Worm (Caenorhabditis elegans) whole organism, young adult: ENCODE results near the gene Y4C6A.4.

Experiments used
- B0019.2 ChIP-seq: fragments of 200-800 bp; sonication (Bioruptor generic); conservative IDR thresholded peaks from 2 replicates; pipeline ENCODE4 v1.3.6; 2022; ENCODE audit warnings: missing genetic modification reagents, missing genetic modification characterization, missing compliant biosample characterization
- B0035.1 ChIP-seq: sonication (generic microtip); optimal IDR thresholded peaks from 2 replicates; lab custom pipeline; 2016; ENCODE audit warnings: missing genetic modification characterization, mild to moderate bottlenecking, missing compliant biosample characterization, missing genotype, missing genetic modification reagents
- B0261.1 ChIP-seq: sonication (generic microtip); optimal IDR thresholded peaks from 2 replicates; lab custom pipeline; 2016; ENCODE audit warnings: mild to moderate bottlenecking, missing genetic modification characterization, moderate library complexity, missing compliant biosample characterization
- B0336.3 ChIP-seq: fragments of 200-800 bp; sonication (Bioruptor generic); IDR thresholded peaks from 2 replicates; pipeline ENCODE4 v1.3.6; 2022; ENCODE audit warnings: missing genetic modification characterization, missing compliant biosample characterization
- C17E4.6 ChIP-seq: fragments of 200-800 bp; sonication (Bioruptor generic); IDR thresholded peaks from 2 replicates; pipeline ENCODE4 v1.3.6; 2022; ENCODE audit warnings: missing genetic modification reagents, missing genetic modification characterization, missing compliant biosample characterization
- D2030.7 ChIP-seq: fragments of 200-800 bp; sonication (Bioruptor generic); IDR thresholded peaks from 2 replicates; pipeline ENCODE4 v1.3.6; 2022; ENCODE audit warnings: missing genetic modification reagents, missing genetic modification characterization, missing compliant biosample characterization
- F33H1.4 ChIP-seq: fragments of 200-800 bp; sonication (Bioruptor generic); IDR thresholded peaks from 2 replicates; pipeline ENCODE4 v1.3.6; 2022; ENCODE audit warnings: missing genetic modification reagents, missing genetic modification characterization, missing compliant biosample characterization
- F39B2.1 ChIP-seq: fragments of 200-800 bp; sonication (Bioruptor generic); IDR thresholded peaks from 2 replicates; pipeline ENCODE4 v1.3.6; 2022; ENCODE audit warnings: missing genetic modification reagents, missing genetic modification characterization, missing compliant biosample characterization
- F55B11.4 ChIP-seq: sonication (generic microtip); optimal IDR thresholded peaks from 2 replicates; lab custom pipeline; 2016; ENCODE audit warnings: missing compliant biosample characterization, missing genetic modification characterization, borderline replicate concordance; ENCODE audit not compliant: insufficient read depth
- F57A8.1 ChIP-seq: fragments of 200-800 bp; sonication (Bioruptor generic); optimal IDR thresholded peaks from 2 replicates; lab custom pipeline; 2018; ENCODE audit warnings: mild to moderate bottlenecking, missing genetic modification characterization, moderate library complexity, missing compliant biosample characterization
- F57C9.4 ChIP-seq: sonication (generic microtip); optimal IDR thresholded peaks from 2 replicates; lab custom pipeline; 2017; ENCODE audit warnings: mild to moderate bottlenecking, missing genetic modification characterization, missing compliant biosample characterization
- T07F8.4 ChIP-seq: sonication (generic microtip); optimal IDR thresholded peaks from 2 replicates; lab custom pipeline; 2016; ENCODE audit warnings: mild to moderate bottlenecking, missing genetic modification characterization, moderate library complexity, missing compliant biosample characterization
- Y53F4B.3 ChIP-seq: fragments of 200-800 bp; sonication (Bioruptor generic); IDR thresholded peaks from 2 replicates; pipeline ENCODE4 v1.3.6; 2022; ENCODE audit warnings: missing genetic modification reagents, missing genetic modification characterization, missing compliant biosample characterization
- Y79H2A.3 ChIP-seq: fragments of 200-800 bp; sonication (Bioruptor generic); conservative IDR thresholded peaks from 2 replicates; pipeline ENCODE4 v1.3.6; 2022; ENCODE audit warnings: missing genetic modification reagents, missing genetic modification characterization, missing compliant biosample characterization
- ZK185.1 ChIP-seq: sonication (generic microtip); optimal IDR thresholded peaks from 2 replicates; lab custom pipeline; 2016; ENCODE audit warnings: mild to moderate bottlenecking, missing genetic modification characterization, missing compliant biosample characterization; ENCODE audit not compliant: poor library complexity, severe bottlenecking
- attf-5 ChIP-seq: fragments of 200-800 bp; sonication (Bioruptor generic); optimal IDR thresholded peaks from 2 replicates; lab custom pipeline; 2018; ENCODE audit warnings: mild to moderate bottlenecking, missing genetic modification characterization, missing compliant biosample characterization
- bed-1 ChIP-seq: fragments of 200-800 bp; sonication (Bioruptor generic); IDR thresholded peaks from 2 replicates; pipeline ENCODE4 v1.3.6; 2022; ENCODE audit warnings: missing genetic modification reagents, missing genetic modification characterization, missing compliant biosample characterization
- ccch-3 ChIP-seq: fragments of 200-800 bp; sonication (Bioruptor generic); optimal IDR thresholded peaks from 2 replicates; lab custom pipeline; 2018; ENCODE audit warnings: mild to moderate bottlenecking, missing genetic modification characterization, missing compliant biosample characterization
- ceh-58 ChIP-seq: fragments of 200-800 bp; sonication (Bioruptor generic); IDR thresholded peaks from 2 replicates; pipeline ENCODE4 v1.3.6; 2022; ENCODE audit warnings: missing genetic modification characterization, missing compliant biosample characterization
- ceh-79 ChIP-seq: sonication (generic microtip); optimal IDR thresholded peaks from 2 replicates; lab custom pipeline; 2017; ENCODE audit warnings: mild to moderate bottlenecking, missing genetic modification characterization, missing compliant biosample characterization
- chd-7 ChIP-seq: sonication (generic microtip); optimal IDR thresholded peaks from 2 replicates; lab custom pipeline; 2016; ENCODE audit warnings: mild to moderate bottlenecking, missing genetic modification characterization, moderate library complexity, missing compliant biosample characterization
- dox-1 ChIP-seq: fragments of 200-800 bp; sonication (Bioruptor generic); IDR thresholded peaks from 2 replicates; pipeline ENCODE4 v1.3.6; 2022; ENCODE audit warnings: missing genetic modification reagents, missing genetic modification characterization, missing compliant biosample characterization
- dpff-1 ChIP-seq: sonication (generic microtip); optimal IDR thresholded peaks from 2 replicates; lab custom pipeline; 2017; ENCODE audit warnings: mild to moderate bottlenecking, missing genetic modification characterization, missing compliant biosample characterization
- efl-1 ChIP-seq: fragments of 150-350 bp; optimal IDR thresholded peaks from 2 replicates; lab custom pipeline; 2014; ENCODE audit warnings: missing biosample characterization, missing genetic modification reagents, missing genetic modification characterization
- egl-18 ChIP-seq: fragments of 200-800 bp; sonication (Bioruptor generic); IDR thresholded peaks from 2 replicates; pipeline ENCODE4 v1.3.6; 2022; ENCODE audit warnings: missing genetic modification reagents, missing genetic modification characterization, missing compliant biosample characterization
- ets-4 ChIP-seq: fragments of 200-800 bp; sonication (Bioruptor generic); optimal IDR thresholded peaks from 2 replicates; lab custom pipeline; 2018; ENCODE audit warnings: mild to moderate bottlenecking, missing genetic modification characterization, missing compliant biosample characterization
- fkh-3 ChIP-seq: sonication (generic microtip); optimal IDR thresholded peaks from 2 replicates; lab custom pipeline; 2016; ENCODE audit warnings: mild to moderate bottlenecking, missing genetic modification characterization, missing compliant biosample characterization
- hmg-1.2 ChIP-seq: fragments of 200-800 bp; sonication (Bioruptor generic); IDR thresholded peaks from 2 replicates; pipeline ENCODE4 v1.3.6; 2022; ENCODE audit warnings: missing genetic modification reagents, missing genetic modification characterization, missing compliant biosample characterization
- hsf-1 ChIP-seq: fragments of 200-800 bp; sonication (Bioruptor generic); IDR thresholded peaks from 2 replicates; pipeline ENCODE4 v1.3.6; 2022; ENCODE audit warnings: missing genetic modification reagents, missing genetic modification characterization, missing compliant biosample characterization
- let-607 ChIP-seq, 2 experiments: fragments of 200-800 bp in 1 of 2; sonication (Bioruptor generic) in 1 of 2; sonication (generic microtip) in 1 of 2; optimal IDR thresholded peaks; 2 replicates each; lab custom pipeline; 2016 to 2018; ENCODE audit warnings: mild to moderate bottlenecking in 2 of 2, missing compliant biosample characterization in 2 of 2, missing genetic modification characterization in 2 of 2, moderate library complexity in 2 of 2, missing genotype in 1 of 2
- lin-35 ChIP-seq, 3 experiments: fragments of 150-350 bp in 2 of 3; sonication (generic microtip) in 1 of 3; optimal IDR thresholded peaks; 2 replicates each; lab custom pipeline; 2014 to 2018; ENCODE audit warnings: missing biosample characterization in 3 of 3, missing genetic modification characterization in 3 of 3, missing genetic modification reagents in 3 of 3
- mes-4 ChIP-seq: sonication (generic microtip); optimal IDR thresholded peaks from 2 replicates; lab custom pipeline; 2016; ENCODE audit warnings: missing genotype, missing genetic modification characterization, missing compliant biosample characterization
- nhr-179 ChIP-seq: sonication (generic microtip); optimal IDR thresholded peaks from 2 replicates; lab custom pipeline; 2016; ENCODE audit warnings: mild to moderate bottlenecking, missing genetic modification characterization, missing compliant biosample characterization
- pha-4 ChIP-seq: fragments of 150-350 bp; sonication (generic microtip); optimal IDR thresholded peaks from 2 replicates; lab custom pipeline; 2014; ENCODE audit warnings: missing biosample characterization, missing genetic modification reagents, missing genetic modification characterization
- rcor-1 ChIP-seq: fragments of 200-800 bp; sonication (Bioruptor generic); IDR thresholded peaks from 2 replicates; pipeline ENCODE4 v1.3.6; 2022; ENCODE audit warnings: missing genetic modification reagents, missing genetic modification characterization, missing compliant biosample characterization
- sea-2 ChIP-seq: fragments of 200-800 bp; sonication (Bioruptor generic); IDR thresholded peaks from 2 replicates; pipeline ENCODE4 v1.3.6; 2022; ENCODE audit warnings: missing genetic modification characterization, missing compliant biosample characterization
- unc-130 ChIP-seq: sonication (generic microtip); optimal IDR thresholded peaks from 2 replicates; lab custom pipeline; 2016; ENCODE audit warnings: missing genetic modification reagents, missing genetic modification characterization, missing compliant biosample characterization
- xnd-1 ChIP-seq: sonication (generic microtip); optimal IDR thresholded peaks from 2 replicates; lab custom pipeline; 2016; ENCODE audit warnings: missing genotype, missing genetic modification reagents, missing genetic modification characterization, missing compliant biosample characterization
- zfh-2 ChIP-seq: fragments of 200-800 bp; sonication (Bioruptor generic); conservative IDR thresholded peaks from 2 replicates; pipeline ENCODE4 v1.3.6; 2022; ENCODE audit warnings: missing genetic modification reagents, missing genetic modification characterization, missing compliant biosample characterization
- ztf-25 ChIP-seq: fragments of 200-800 bp; sonication (Bioruptor generic); IDR thresholded peaks from 2 replicates; pipeline ENCODE4 v1.3.6; 2022; ENCODE audit warnings: missing genetic modification reagents, missing genetic modification characterization, missing compliant biosample characterization
- ztf-26 ChIP-seq: sonication (generic microtip); optimal IDR thresholded peaks from 2 replicates; lab custom pipeline; 2017; ENCODE audit warnings: missing genetic modification characterization, missing compliant biosample characterization
- ztf-28 ChIP-seq: fragments of 200-800 bp; sonication (Bioruptor generic); IDR thresholded peaks from 2 replicates; pipeline ENCODE4 v1.3.6; 2022; ENCODE audit warnings: missing genetic modification reagents, missing genetic modification characterization, missing compliant biosample characterization

Gene Y4C6A.4

DNA sequence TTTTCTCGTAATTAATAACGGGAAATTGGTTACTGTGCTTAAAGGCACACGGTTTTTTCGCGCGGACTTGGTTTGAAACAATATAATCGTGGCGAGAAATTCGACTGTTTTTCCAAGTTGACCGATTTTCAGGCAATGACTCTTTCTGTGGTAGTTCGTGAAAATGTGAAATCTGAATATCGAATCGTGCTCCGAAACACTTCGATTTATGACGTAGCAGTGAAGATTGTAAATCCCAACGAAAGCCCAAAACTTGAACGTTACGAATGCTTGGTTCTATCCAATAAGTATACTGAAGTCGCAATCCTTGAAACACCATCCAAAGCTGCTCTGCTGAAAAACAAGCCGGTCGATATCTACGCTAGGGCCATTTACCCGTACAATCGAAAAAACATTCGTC is 41.3 kb downstream of the Y4C6A.4 start:
- TF ChIP-seq C17E4.6 (no peak), nhr-179 (tag; lab: Kevin White, UChicago) (no peak), Y79H2A.3 (GFP tag; lab: Robert Waterston, UW) (no peak), egl-18 (GFP tag; lab: Robert Waterston, UW) (no peak), F33H1.4 (no peak), F55B11.4 (tag; lab: Kevin White, UChicago) (no peak), pha-4 (no peak), ceh-58 (no peak), hsf-1 (GFP tag; lab: Robert Waterston, UW) (no peak), ceh-79 (tag; lab: Kevin White, UChicago) (no peak), hmg-1.2 (GFP tag; lab: Robert Waterston, UW) (no peak), F39B2.1 (GFP tag; lab: Robert Waterston, UW) (no peak), ztf-26 (tag; lab: Kevin White, UChicago) (no peak), B0019.2 (no peak), let-607 (tag; optimal IDR thresholded peaks at IDR 0.05; lab: Kevin White, UChicago) (no peak), unc-130 (GFP tag; lab: Kevin White, UChicago) (no peak)

DNA sequence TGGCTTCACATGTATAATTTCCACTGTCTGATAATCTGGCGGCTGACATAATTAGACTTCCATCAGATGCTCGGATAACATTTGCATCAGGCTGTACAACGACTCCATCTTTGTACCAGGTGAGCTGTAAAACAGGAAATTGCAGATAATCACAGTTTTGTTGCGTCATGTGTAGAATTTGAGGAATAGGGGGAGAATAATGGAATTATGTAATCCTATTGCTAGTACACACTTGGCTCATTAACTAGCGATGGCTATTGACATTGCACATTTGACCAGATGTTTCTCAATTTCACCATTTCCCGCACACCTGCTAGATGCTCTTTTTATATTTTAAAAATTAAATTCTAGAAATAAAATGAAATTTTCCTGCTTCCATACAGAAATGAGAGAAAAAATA is 48.6 kb downstream of the Y4C6A.4 start:
- no peak for TF ChIP-seq ztf-25 (GFP tag; lab: Robert Waterston, UW)
- no peak for TF ChIP-seq B0019.2
- no peak for TF ChIP-seq F57A8.1 (GFP tag; lab: Kevin White, UChicago)
- no peak for TF ChIP-seq zfh-2 (GFP tag; lab: Robert Waterston, UW)
- no peak for TF ChIP-seq bed-1 (GFP tag; lab: Robert Waterston, UW)
- no peak for TF ChIP-seq D2030.7 (GFP tag; lab: Robert Waterston, UW)
- no peak for TF ChIP-seq dpff-1 (tag; lab: Kevin White, UChicago)
- TF ChIP-seq B0035.1 (tag; lab: Kevin White, UChicago), result no peak
- TF ChIP-seq mes-4 (tag; lab: Kevin White, UChicago), result no peak
- TF ChIP-seq ccch-3 (GFP tag; lab: Kevin White, UChicago), result no peak
- no peak for TF ChIP-seq dox-1 (GFP tag; lab: Robert Waterston, UW)
- no peak for TF ChIP-seq lin-35 (GFP tag; optimal IDR thresholded peaks at IDR 0.05; lab: Kevin White, UChicago)
- no peak for TF ChIP-seq fkh-3 (tag; lab: Kevin White, UChicago)
- no peak for TF ChIP-seq sea-2 (GFP tag; lab: Robert Waterston, UW)
- TF ChIP-seq ztf-28 (GFP tag; lab: Robert Waterston, UW), result no peak
- no peak for TF ChIP-seq attf-5

DNA sequence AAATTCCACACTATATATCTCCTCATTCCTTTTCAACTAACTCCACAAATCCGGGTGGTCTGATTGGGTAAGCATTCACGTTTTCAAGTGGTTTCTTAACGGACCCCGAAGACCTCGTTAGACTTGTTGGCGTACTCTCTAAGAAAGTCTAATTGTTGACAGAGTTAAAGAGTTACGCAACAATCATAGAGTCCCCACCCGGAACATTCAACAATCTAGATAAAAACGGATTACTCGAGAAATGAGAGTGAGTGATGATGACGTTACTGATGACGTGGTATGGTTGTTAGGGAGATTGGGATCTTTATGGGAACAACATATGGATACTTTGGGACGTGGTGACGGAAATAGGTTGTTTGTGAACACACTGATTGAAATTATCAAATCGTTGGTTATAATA is 49.8 kb downstream of the Y4C6A.4 start:
- TF ChIP-seq rcor-1 (GFP tag; lab: Robert Waterston, UW) (no peak), F33H1.4 (no peak), F57C9.4 (tag; lab: Kevin White, UChicago) (no peak), Y53F4B.3 (GFP tag; lab: Robert Waterston, UW) (no peak), egl-18 (GFP tag; lab: Robert Waterston, UW) (no peak), chd-7 (no peak), F39B2.1 (GFP tag; lab: Robert Waterston, UW) (no peak), lin-35 (GFP tag; optimal IDR thresholded peaks at IDR 0.05; lab: Kevin White, UChicago) (no peak), efl-1 (GFP tag; lab: Kevin White, UChicago) (no peak), xnd-1 (no peak), ets-4 (no peak), B0019.2 (no peak), B0261.1 (tag; lab: Kevin White, UChicago) (no peak), ZK185.1 (tag; lab: Kevin White, UChicago) (no peak), T07F8.4 (tag; lab: Kevin White, UChicago) (no peak), let-607 (tag; optimal IDR thresholded peaks at IDR 0.05; lab: Kevin White, UChicago) (no peak), B0336.3 (GFP tag; lab: Robert Waterston, UW) (no peak)
- TF ChIP-seq, all 124 proteins: peak for 0
